Worm (Caenorhabditis elegans) whole organism, L4 larva: ENCODE measurements around the gene F45E1.2.

Experiments
- F44E2.7 ChIP-seq: fragments of 200-800 bp; sonication (Bioruptor generic); IDR thresholded peaks from 2 replicates; pipeline ENCODE4 v2.1.2; 2022; ENCODE audit warnings: missing genetic modification characterization, missing compliant biosample characterization
- Y105C5A.15 ChIP-seq: fragments of 200-800 bp; sonication (Bioruptor generic); IDR thresholded peaks from 2 replicates; pipeline ENCODE4 v1.3.6; 2022; ENCODE audit warnings: missing genetic modification characterization, missing compliant biosample characterization
- Y75B8A.6 ChIP-seq: fragments of 200-800 bp; sonication (Bioruptor generic); IDR thresholded peaks from 2 replicates; pipeline ENCODE4 v1.3.6; 2022; ENCODE audit warnings: missing genetic modification reagents, missing genetic modification characterization, missing compliant biosample characterization
- aha-1 ChIP-seq: fragments of 150-350 bp; peaks from one replicate; lab custom pipeline; 2014; ENCODE audit warnings: missing biosample characterization, missing genetic modification characterization
- arid-1 ChIP-seq: fragments of 200-800 bp; sonication (Bioruptor generic); conservative IDR thresholded peaks from 2 replicates; pipeline ENCODE4 v1.3.6; 2022; ENCODE audit warnings: missing genetic modification reagents, missing genetic modification characterization, missing compliant biosample characterization
- attf-4 ChIP-seq: sonication (generic microtip); optimal IDR thresholded peaks from 3 replicates; lab custom pipeline; 2017; ENCODE audit warnings: missing biosample characterization, missing genetic modification characterization
- ceh-62 ChIP-seq: sonication (generic microtip); optimal IDR thresholded peaks from 2 replicates; lab custom pipeline; 2017; ENCODE audit warnings: missing biosample characterization, missing genetic modification characterization
- ces-1 ChIP-seq: fragments of 150-350 bp; sonication (generic microtip); optimal IDR thresholded peaks from 4 replicates; lab custom pipeline; 2014; ENCODE audit warnings: missing biosample characterization, missing genetic modification reagents, missing genetic modification characterization
- cey-2 ChIP-seq: sonication (generic microtip); optimal IDR thresholded peaks from 3 replicates; lab custom pipeline; 2017; ENCODE audit warnings: missing genetic modification characterization, mild to moderate bottlenecking, missing compliant biosample characterization, antibody characterized with exemption, borderline replicate concordance; ENCODE audit not compliant: insufficient read depth
- ctbp-1 ChIP-seq: fragments of 200-800 bp; sonication (Bioruptor generic); IDR thresholded peaks from 2 replicates; pipeline ENCODE4 v1.3.6; 2022; ENCODE audit warnings: missing genetic modification reagents, missing genetic modification characterization, missing compliant biosample characterization
- dmd-8 ChIP-seq: fragments of 200-800 bp; sonication (Bioruptor generic); IDR thresholded peaks from 2 replicates; pipeline ENCODE4 v1.3.6; 2022; ENCODE audit warnings: missing genetic modification characterization, missing compliant biosample characterization
- egl-27 ChIP-seq: sonication (generic microtip); optimal IDR thresholded peaks from 3 replicates; lab custom pipeline; 2017; ENCODE audit warnings: missing biosample characterization, missing genetic modification reagents, missing genetic modification characterization
- fos-1 ChIP-seq: fragments of 150-350 bp; optimal IDR thresholded peaks from 2 replicates; lab custom pipeline; 2014; ENCODE audit warnings: missing biosample characterization, missing genetic modification characterization
- gei-8 ChIP-seq: fragments of 200-800 bp; sonication (Bioruptor generic); optimal IDR thresholded peaks from 2 replicates; lab custom pipeline; 2018; ENCODE audit warnings: mild to moderate bottlenecking, missing genetic modification characterization, missing compliant biosample characterization
- hif-1 ChIP-seq, 2 experiments: sonication (generic microtip); optimal IDR thresholded peaks; 2 replicates each; lab custom pipeline; 2016 to 2017; ENCODE audit warnings: missing compliant biosample characterization in 2 of 2, missing genetic modification characterization in 2 of 2, missing genetic modification reagents in 2 of 2, missing genotype in 2 of 2, mild to moderate bottlenecking in 1 of 2
- hlh-11 ChIP-seq: fragments of 200-800 bp; sonication (Bioruptor generic); optimal IDR thresholded peaks from 2 replicates; lab custom pipeline; 2018; ENCODE audit warnings: mild to moderate bottlenecking, missing genetic modification characterization, missing compliant biosample characterization
- lim-7 ChIP-seq: fragments of 200-800 bp; sonication (Bioruptor generic); IDR thresholded peaks from 2 replicates; pipeline ENCODE4 v1.3.6; 2022; ENCODE audit warnings: missing genetic modification characterization, missing compliant biosample characterization
- lin-13 ChIP-seq: fragments of 150-350 bp; optimal IDR thresholded peaks from 2 replicates; lab custom pipeline; 2014; ENCODE audit warnings: missing biosample characterization, missing genetic modification reagents, missing genetic modification characterization
- lir-3 ChIP-seq: sonication (generic microtip); optimal IDR thresholded peaks from 2 replicates; lab custom pipeline; 2016; ENCODE audit warnings: mild to moderate bottlenecking, missing genetic modification characterization, missing compliant biosample characterization
- madf-5 ChIP-seq, 2 experiments: fragments of 200-800 bp; sonication (Bioruptor generic); IDR thresholded peaks; 2 replicates each; pipeline ENCODE4 v1.3.6; 2022; ENCODE audit warnings: missing compliant biosample characterization in 2 of 2, missing genetic modification characterization in 2 of 2
- mdl-1 ChIP-seq, 2 experiments: fragments of 150-350 bp in 1 of 2; sonication (generic microtip) in 1 of 2; optimal IDR thresholded peaks; 2 replicates each; lab custom pipeline; 2014 to 2017; ENCODE audit warnings: missing biosample characterization in 2 of 2, missing genetic modification characterization in 2 of 2
- mdt-29 ChIP-seq: fragments of 200-800 bp; sonication (Bioruptor generic); IDR thresholded peaks from 2 replicates; pipeline ENCODE4 v1.3.6; 2022; ENCODE audit warnings: missing genetic modification reagents, missing genetic modification characterization, missing compliant biosample characterization
- mep-1 ChIP-seq: fragments of 150-350 bp; sonication (generic microtip); optimal IDR thresholded peaks from 3 replicates; lab custom pipeline; 2014; ENCODE audit warnings: missing biosample characterization, missing genetic modification characterization
- mes-2 ChIP-seq: sonication (generic microtip); optimal IDR thresholded peaks from 2 replicates; lab custom pipeline; 2016; ENCODE audit warnings: missing genotype, mild to moderate bottlenecking, missing genetic modification characterization, missing compliant biosample characterization; ENCODE audit not compliant: poor library complexity, severe bottlenecking
- mxl-3 ChIP-seq: fragments of 200-800 bp; sonication (Bioruptor generic); optimal IDR thresholded peaks from 2 replicates; lab custom pipeline; 2018; ENCODE audit warnings: mild to moderate bottlenecking, missing genetic modification characterization, missing compliant biosample characterization
- nhr-102 ChIP-seq: sonication (generic microtip); optimal IDR thresholded peaks from 2 replicates; lab custom pipeline; 2016; ENCODE audit warnings: mild to moderate bottlenecking, missing genetic modification characterization, moderate library complexity, missing compliant biosample characterization
- nhr-237 ChIP-seq: sonication (generic microtip); optimal IDR thresholded peaks from 2 replicates; lab custom pipeline; 2017; ENCODE audit warnings: missing biosample characterization, missing genetic modification characterization
- nhr-28 ChIP-seq: fragments of 150-350 bp; optimal IDR thresholded peaks from 2 replicates; lab custom pipeline; 2014; ENCODE audit warnings: missing biosample characterization, missing genetic modification characterization
- nhr-41 ChIP-seq: fragments of 200-800 bp; sonication (Bioruptor generic); IDR thresholded peaks from 2 replicates; pipeline ENCODE4 v1.3.6; 2022; ENCODE audit warnings: missing genetic modification reagents, missing genetic modification characterization, missing compliant biosample characterization
- nhr-42 ChIP-seq: fragments of 200-800 bp; sonication (Bioruptor generic); IDR thresholded peaks from 2 replicates; pipeline ENCODE4 v1.3.6; 2022; ENCODE audit warnings: missing genetic modification characterization, missing compliant biosample characterization
- nhr-48 ChIP-seq: sonication (generic microtip); optimal IDR thresholded peaks from 2 replicates; lab custom pipeline; 2016; ENCODE audit warnings: mild to moderate bottlenecking, missing genetic modification characterization, missing compliant biosample characterization
- nhr-6 ChIP-seq: fragments of 150-350 bp; optimal IDR thresholded peaks from 2 replicates; lab custom pipeline; 2014; ENCODE audit warnings: missing biosample characterization, missing genetic modification characterization
- nhr-77 ChIP-seq: fragments of 150-350 bp; optimal IDR thresholded peaks from 2 replicates; lab custom pipeline; 2014; ENCODE audit warnings: missing biosample characterization, missing genetic modification characterization
- pha-4 ChIP-seq, 2 experiments: fragments of 150-350 bp in 1 of 2; fragments of 200-800 bp in 1 of 2; sonication (Bioruptor generic) in 1 of 2; IDR thresholded peaks in 1 of 2; optimal IDR thresholded peaks in 1 of 2; 2 replicates each; pipeline versions ENCODE4 v1.3.6 to Lab custom; 2014 to 2022; ENCODE audit warnings: missing genetic modification characterization in 2 of 2, missing genetic modification reagents in 2 of 2, missing biosample characterization in 1 of 2, missing compliant biosample characterization in 1 of 2
- saeg-2 ChIP-seq: fragments of 200-800 bp; sonication (Bioruptor generic); IDR thresholded peaks from 2 replicates; pipeline ENCODE4 v1.3.6; 2022; ENCODE audit warnings: missing genetic modification reagents, missing genetic modification characterization, missing compliant biosample characterization
- snpc-1.2 ChIP-seq: fragments of 200-800 bp; sonication (Bioruptor generic); IDR thresholded peaks from 2 replicates; pipeline ENCODE4 v1.3.6; 2022; ENCODE audit warnings: missing genetic modification reagents, missing genetic modification characterization, missing compliant biosample characterization
- snpc-4 ChIP-seq: fragments of 150-350 bp; optimal IDR thresholded peaks from 2 replicates; lab custom pipeline; 2014; ENCODE audit warnings: missing biosample characterization, missing genetic modification characterization
- tag-97 ChIP-seq: fragments of 200-800 bp; sonication (Bioruptor generic); IDR thresholded peaks from 2 replicates; pipeline ENCODE4 v1.3.6; 2022; ENCODE audit warnings: missing genetic modification characterization, missing compliant biosample characterization
- tra-1 ChIP-seq: fragments of 200-800 bp; sonication (Bioruptor generic); IDR thresholded peaks from 2 replicates; pipeline ENCODE4 v1.3.6; 2022; ENCODE audit warnings: missing genetic modification reagents, missing genetic modification characterization, missing compliant biosample characterization
- unc-62 ChIP-seq, 3 experiments: fragments of 150-350 bp in 1 of 3; sonication (generic microtip); optimal IDR thresholded peaks in 2 of 3; peaks in 1 of 3; 1 replicate in 1 of 3; 2 replicates in 2 of 3; lab custom pipeline; 2014 to 2017; ENCODE audit warnings: missing biosample characterization in 3 of 3, missing genetic modification characterization in 3 of 3, missing genetic modification reagents in 3 of 3, missing genotype in 1 of 3
- zfp-3 ChIP-seq: fragments of 200-800 bp; sonication (Bioruptor generic); conservative IDR thresholded peaks from 2 replicates; pipeline ENCODE4 v1.3.6; 2022; ENCODE audit warnings: missing genetic modification reagents, missing genetic modification characterization, missing compliant biosample characterization
- zip-2 ChIP-seq: fragments of 150-350 bp; optimal IDR thresholded peaks from 2 replicates; lab custom pipeline; 2014; ENCODE audit warnings: missing biosample characterization, missing genetic modification characterization

The F45E1.2 gene

ce11 chrX:8029080-8029479 lies 25.5 kb downstream of the F45E1.2 start, which contains the start of gene C34D10.1 (continued):
- TF ChIP-seq nhr-48 (tag; lab: Kevin White, UChicago): peak; percentile 26
- peak; percentile 77 for TF ChIP-seq nhr-6 (tag; lab: Kevin White, UChicago)
- TF ChIP-seq nhr-237 (tag; lab: Kevin White, UChicago): no peak
- peak; percentile 65 for TF ChIP-seq mes-2 (tag; lab: Kevin White, UChicago)
- peak in 1 of 2 experiments; percentile 46 for TF ChIP-seq hif-1 (tag; optimal IDR thresholded peaks at IDR 0.05; lab: Kevin White, UChicago)
- no peak; the same call in 1 of the 2 replicates for TF ChIP-seq arid-1 (GFP tag; lab: Robert Waterston, UW)
- peak; percentile 57 for TF ChIP-seq ctbp-1 (GFP tag; lab: Robert Waterston, UW)
- TF ChIP-seq snpc-1.2 (GFP tag; lab: Robert Waterston, UW): no peak
- peak; percentile 85 for TF ChIP-seq mep-1 (tag; lab: Kevin White, UChicago)
- TF ChIP-seq mxl-3 (GFP tag; lab: Kevin White, UChicago): peak; percentile 88
- TF ChIP-seq F44E2.7 (GFP tag; lab: Robert Waterston, UW): no peak
- TF ChIP-seq nhr-102 (tag; lab: Kevin White, UChicago): peak; percentile 26
- TF ChIP-seq mdl-1 (tag; optimal IDR thresholded peaks at IDR 0.05; lab: Kevin White, UChicago): peak in 1 of 2 experiments; percentile 73
- TF ChIP-seq, all 104 proteins: peak for 35

ce11 chrX:8030032-8030431 lies 26.5 kb downstream of the F45E1.2 start:
- TF ChIP-seq aha-1 (peak; percentile 32), nhr-102 (tag; lab: Kevin White, UChicago) (no peak), Y105C5A.15 (GFP tag; lab: Robert Waterston, UW) (no peak), unc-62 (GFP tag; optimal IDR thresholded peaks at IDR 0.05 in 1 of 2; lab: Kevin White, UChicago) (peak in 1 of 2 experiments; percentile 68), unc-62 (tag; optimal IDR thresholded peaks at IDR 0.05; lab: Kevin White, UChicago) (no peak), tra-1 (GFP tag; lab: Robert Waterston, UW) (no peak), egl-27 (tag; lab: Kevin White, UChicago) (no peak)

- peak; percentile 98 for TF ChIP-seq hlh-11 (tag; lab: Kevin White, UChicago)
- TF ChIP-seq dmd-8 (GFP tag; lab: Robert Waterston, UW): peak; percentile 90
- peak; percentile 97 for TF ChIP-seq zip-2 (tag; lab: Kevin White, UChicago)
- peak; percentile 95 for TF ChIP-seq ces-1
- peak; percentile 5 for TF ChIP-seq ceh-62 (tag; lab: Kevin White, UChicago)
- TF ChIP-seq nhr-48 (tag; lab: Kevin White, UChicago): peak; percentile 97
- peak; percentile 89 to 93 for TF ChIP-seq mdl-1 (tag; optimal IDR thresholded peaks at IDR 0.05; lab: Kevin White, UChicago)
- TF ChIP-seq saeg-2 (GFP tag; lab: Robert Waterston, UW): peak; percentile 89
- peak; percentile 100 for TF ChIP-seq nhr-77
- peak; percentile 94 for TF ChIP-seq lim-7 (GFP tag; lab: Robert Waterston, UW)
- TF ChIP-seq mes-2 (tag; lab: Kevin White, UChicago): peak; percentile 98
- TF ChIP-seq zfp-3 (GFP tag; lab: Robert Waterston, UW): peak; percentile 94
- peak; percentile 95 for TF ChIP-seq tra-1 (GFP tag; lab: Robert Waterston, UW)
- peak; percentile 98 for TF ChIP-seq ctbp-1 (GFP tag; lab: Robert Waterston, UW)
- TF ChIP-seq snpc-4 (tag; lab: Kevin White, UChicago): no peak
- no peak for TF ChIP-seq cey-2 (tag; lab: Kevin White, UChicago)
- peak; percentile 94 for TF ChIP-seq pha-4 (GFP tag; IDR thresholded peaks at IDR 0.05; lab: Robert Waterston, UW)
- TF ChIP-seq pha-4 (tag; optimal IDR thresholded peaks at IDR 0.05; lab: Kevin White, UChicago): peak; percentile 81
- peak; percentile 84 for TF ChIP-seq egl-27 (tag; lab: Kevin White, UChicago)
- peak; percentile 100 for TF ChIP-seq aha-1
- peak; percentile 98 for TF ChIP-seq nhr-42 (GFP tag; lab: Robert Waterston, UW)
- TF ChIP-seq F44E2.7 (GFP tag; lab: Robert Waterston, UW): peak; percentile 84; the same call in 1 of the 2 replicates
- peak; percentile 43 for TF ChIP-seq nhr-41 (GFP tag; lab: Robert Waterston, UW)
- peak; percentile 93 for TF ChIP-seq lir-3 (tag; lab: Kevin White, UChicago)
- TF ChIP-seq nhr-28 (tag; lab: Kevin White, UChicago): peak; percentile 88
- 0 out of 2 replicates have a peak, but pooled peaks have one; percentile 59 for TF ChIP-seq tag-97 (GFP tag; lab: Robert Waterston, UW)
- peak; percentile 93 for TF ChIP-seq fos-1
- peak; percentile 52; the same call in 1 of the 2 replicates for TF ChIP-seq Y75B8A.6
- peak; percentile 69 to 94; a peak in 3 of 4 replicates for TF ChIP-seq madf-5 (GFP tag; IDR thresholded peaks at IDR 0.05; lab: Robert Waterston, UW)
- TF ChIP-seq gei-8 (GFP tag; lab: Kevin White, UChicago): peak; percentile 90
- TF ChIP-seq mdt-29 (GFP tag; lab: Robert Waterston, UW): peak; percentile 94
- peak; percentile 83 for TF ChIP-seq lin-13 (GFP tag; lab: Kevin White, UChicago)
- peak; percentile 72 for TF ChIP-seq attf-4 (tag; lab: Kevin White, UChicago)
These were observed 32.8 kb downstream of the F45E1.2 start for ce11 chrX:8036219-8036883.
